Fruit fly (Drosophila melanogaster) Kc167 (cell line): ENCODE measurements around the gene CG10949.

ENCODE experiments used
- Sin3A ChIP-seq: fragments of >200 bp; optimal IDR thresholded peaks from 2 replicates; lab custom pipeline; 2018; ENCODE audit warnings: missing external identifiers
- insv ChIP-seq: fragments of >200 bp; optimal IDR thresholded peaks from 3 replicates; lab custom pipeline; 2018; ENCODE audit warnings: missing external identifiers
- psq ChIP-seq: fragments of >200 bp; optimal IDR thresholded peaks from 2 replicates; lab custom pipeline; 2017; ENCODE audit warnings: missing external identifiers
- ttk ChIP-seq: sonication (Bioruptor generic); optimal IDR thresholded peaks from 2 replicates; lab custom pipeline; 2017; ENCODE audit warnings: missing external identifiers

DNA sequence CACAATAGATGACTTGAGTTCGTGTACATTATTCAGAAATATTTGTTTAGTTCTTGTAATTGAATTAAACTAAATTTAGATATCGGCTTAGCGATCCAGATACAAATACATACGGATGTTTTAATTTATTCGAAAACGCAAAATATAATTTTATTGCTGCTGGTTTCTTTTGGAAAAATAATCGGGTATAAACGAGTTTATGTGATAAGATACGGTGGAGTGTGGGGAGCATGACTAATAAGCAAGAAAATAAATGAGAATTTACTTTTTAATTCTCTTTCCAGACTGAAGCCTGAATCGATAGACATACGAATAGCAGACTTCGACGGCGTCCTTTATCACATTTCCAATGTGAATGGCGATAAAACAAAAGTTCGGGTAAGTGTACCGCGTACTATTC, 3.3 kb upstream of the CG10949 start:
- TF ChIP-seq psq (lab: Kevin White, UChicago): no peak
- TF ChIP-seq ttk (lab: Kevin White, UChicago): no peak
- TF ChIP-seq insv: no peak
- TF ChIP-seq Sin3A: no peak
